Worm (Caenorhabditis elegans): ENCODE measurements around the gene clec-163.

Gene clec-163

ce11 chrIII:10808802-10809201 lies 14.7 kb downstream of the clec-163 start:
- TF ChIP-seq ceh-24 (tag; optimal IDR thresholded peaks at IDR 0.05) (no peak), elt-4 (tag; optimal IDR thresholded peaks at IDR 0.05) (no peak), syd-9 (tag; optimal IDR thresholded peaks at IDR 0.05) (no peak), C08G9.2 (tag; optimal IDR thresholded peaks at IDR 0.05) (peak; percentile 2)

ce11 chrIII:10809568-10809967 lies 15.4 kb downstream of the clec-163 start:
- TF ChIP-seq pat-9 (tag; optimal IDR thresholded peaks at IDR 0.05) = no peak

- no peak for TF ChIP-seq hlh-8 (tag; optimal IDR thresholded peaks at IDR 0.05)
- TF ChIP-seq fax-1 (tag; optimal IDR thresholded peaks at IDR 0.05) = no peak
- no peak for TF ChIP-seq hlh-6 (tag; optimal IDR thresholded peaks at IDR 0.05)
- no peak for TF ChIP-seq ceh-9 (tag; optimal IDR thresholded peaks at IDR 0.05)
These were observed 16.3 kb downstream of the clec-163 start for ce11 chrIII:10810483-10810836.

ce11 chrIII:10810837-10811814 lies 17.0 kb downstream of the clec-163 start:
- TF ChIP-seq unc-86 (tag; optimal IDR thresholded peaks at IDR 0.05) = peak; percentile 11
- no peak for TF ChIP-seq Y22D7AL.16 (tag; optimal IDR thresholded peaks at IDR 0.05)
- peak; percentile 77 for TF ChIP-seq tbx-7 (tag; optimal IDR thresholded peaks at IDR 0.05)
- peak; percentile 89 for TF ChIP-seq C08G9.2 (tag; optimal IDR thresholded peaks at IDR 0.05)
- no peak for TF ChIP-seq ceh-24 (tag; optimal IDR thresholded peaks at IDR 0.05)
- TF ChIP-seq pros-1 (tag; optimal IDR thresholded peaks at IDR 0.05) = no peak
- TF ChIP-seq F13H6.1 (tag; optimal IDR thresholded peaks at IDR 0.05) = peak; percentile 74
- TF ChIP-seq rnt-1 (tag; optimal IDR thresholded peaks at IDR 0.05) = peak; percentile 79
- no peak for TF ChIP-seq elt-4 (tag; optimal IDR thresholded peaks at IDR 0.05)
- peak; percentile 82 for TF ChIP-seq ceh-2 (tag; optimal IDR thresholded peaks at IDR 0.05)
- peak; percentile 82 for TF ChIP-seq fax-1 (tag; optimal IDR thresholded peaks at IDR 0.05)
- TF ChIP-seq ceh-30 (tag; optimal IDR thresholded peaks at IDR 0.05) = no peak
- TF ChIP-seq nhr-11 (tag; optimal IDR thresholded peaks at IDR 0.05) = no peak
- TF ChIP-seq ceh-45 (GFP tag; IDR thresholded peaks at IDR 0.05) = 0 out of 2 replicates have a peak, but pooled peaks have one; percentile 12
- TF ChIP-seq eyg-1 (tag; optimal IDR thresholded peaks at IDR 0.05) = no peak
- TF ChIP-seq pax-1 (tag; optimal IDR thresholded peaks at IDR 0.05) = no peak
- TF ChIP-seq ahr-1 (tag; optimal IDR thresholded peaks at IDR 0.05) = peak; percentile 69
- TF ChIP-seq gmeb-2 (tag; optimal IDR thresholded peaks at IDR 0.05) = no peak
- no peak for TF ChIP-seq sdc-2 (tag; optimal IDR thresholded peaks at IDR 0.05)
- TF ChIP-seq dve-1 (tag; optimal IDR thresholded peaks at IDR 0.05) = no peak
- TF ChIP-seq ceh-6 (GFP tag; optimal IDR thresholded peaks at IDR 0.05) = no peak
- no peak for TF ChIP-seq ttx-3 (tag; optimal IDR thresholded peaks at IDR 0.05)
- TF ChIP-seq unc-42 (tag; optimal IDR thresholded peaks at IDR 0.05) = peak; percentile 49
- TF ChIP-seq che-1 (tag; optimal IDR thresholded peaks at IDR 0.05) = no peak
- TF ChIP-seq hlh-8 (tag; optimal IDR thresholded peaks at IDR 0.05) = peak; percentile 20
- TF ChIP-seq hlh-15 (tag; optimal IDR thresholded peaks at IDR 0.05) = no peak
- TF ChIP-seq ets-4 (tag; optimal IDR thresholded peaks at IDR 0.05) = peak; percentile 73
- no peak for TF ChIP-seq pqm-1 (tag; optimal IDR thresholded peaks at IDR 0.05)
- peak; percentile 9 for TF ChIP-seq fkh-6 (tag; optimal IDR thresholded peaks at IDR 0.05)
- TF ChIP-seq madf-2 (tag; optimal IDR thresholded peaks at IDR 0.05) = no peak
- no peak for TF ChIP-seq T23F11.4 (GFP tag; optimal IDR thresholded peaks at IDR 0.05)
- no peak for TF ChIP-seq nfya-1 (tag; optimal IDR thresholded peaks at IDR 0.05)
- peak; percentile 83 for TF ChIP-seq ref-2 (tag; optimal IDR thresholded peaks at IDR 0.05)
- no peak for TF ChIP-seq ceh-48 (tag; optimal IDR thresholded peaks at IDR 0.05)
- no peak for TF ChIP-seq hlh-13 (GFP tag; optimal IDR thresholded peaks at IDR 0.05)
- TF ChIP-seq K09A11.1 (tag; optimal IDR thresholded peaks at IDR 0.05; ENCODE audit: insufficient read depth) = no peak
- TF ChIP-seq ztf-16 (tag; optimal IDR thresholded peaks at IDR 0.05) = peak; percentile 75
- TF ChIP-seq ceh-22 (tag; optimal IDR thresholded peaks at IDR 0.05) = no peak
- TF ChIP-seq pag-3 (tag; optimal IDR thresholded peaks at IDR 0.05; ENCODE audit: borderline replicate concordance) = peak; percentile 47
- TF ChIP-seq unc-55 (GFP tag; optimal IDR thresholded peaks at IDR 0.05) = no peak
- TF ChIP-seq ceh-34 (tag; optimal IDR thresholded peaks at IDR 0.05) = peak; percentile 48
- no peak for TF ChIP-seq pat-9 (tag; optimal IDR thresholded peaks at IDR 0.05)
